Worm (Caenorhabditis elegans) whole organism, L4 larva: Measurements from ENCODE around the gene abhd-5.2.
A peak's percentile ranks its signal among the peaks of the same experiment; 100 is the strongest.

ENCODE experiments used
- F26F4.8 ChIP-seq: fragments of 200-800 bp; sonication (Bioruptor generic); conservative IDR thresholded peaks from 2 replicates; pipeline ENCODE4 v1.3.6; 2022; ENCODE audit warnings: missing genetic modification characterization, missing compliant biosample characterization
- F37D6.2 ChIP-seq: sonication (generic microtip); optimal IDR thresholded peaks from 2 replicates; lab custom pipeline; 2016; ENCODE audit warnings: mild to moderate bottlenecking, missing genetic modification characterization, missing compliant biosample characterization
- Y75B8A.6 ChIP-seq: fragments of 200-800 bp; sonication (Bioruptor generic); IDR thresholded peaks from 2 replicates; pipeline ENCODE4 v1.3.6; 2022; ENCODE audit warnings: missing genetic modification reagents, missing genetic modification characterization, missing compliant biosample characterization
- ceh-44 ChIP-seq: fragments of 200-800 bp; sonication (Bioruptor generic); IDR thresholded peaks from 2 replicates; pipeline ENCODE4 v1.3.6; 2022; ENCODE audit warnings: missing genetic modification reagents, missing genetic modification characterization, missing compliant biosample characterization
- fkh-10 ChIP-seq: fragments of 150-350 bp; optimal IDR thresholded peaks from 2 replicates; lab custom pipeline; 2014; ENCODE audit warnings: missing biosample characterization, missing genetic modification reagents, missing genetic modification characterization
- lsy-2 ChIP-seq, 2 experiments: fragments of 150-350 bp in 1 of 2; sonication (generic microtip) in 1 of 2; optimal IDR thresholded peaks; 2 replicates each; lab custom pipeline; 2014 to 2017; ENCODE audit warnings: missing biosample characterization in 2 of 2, missing genetic modification characterization in 2 of 2
- mdl-1 ChIP-seq, 2 experiments: fragments of 150-350 bp in 1 of 2; sonication (generic microtip) in 1 of 2; optimal IDR thresholded peaks; 2 replicates each; lab custom pipeline; 2014 to 2017; ENCODE audit warnings: missing biosample characterization in 2 of 2, missing genetic modification characterization in 2 of 2
- nhr-28 ChIP-seq: fragments of 150-350 bp; optimal IDR thresholded peaks from 2 replicates; lab custom pipeline; 2014; ENCODE audit warnings: missing biosample characterization, missing genetic modification characterization
- pha-4 ChIP-seq, 2 experiments: fragments of 150-350 bp in 1 of 2; fragments of 200-800 bp in 1 of 2; sonication (Bioruptor generic) in 1 of 2; IDR thresholded peaks in 1 of 2; optimal IDR thresholded peaks in 1 of 2; 2 replicates each; pipeline versions ENCODE4 v1.3.6 to Lab custom; 2014 to 2022; ENCODE audit warnings: missing genetic modification characterization in 2 of 2, missing genetic modification reagents in 2 of 2, missing biosample characterization in 1 of 2, missing compliant biosample characterization in 1 of 2
- unc-130 ChIP-seq: sonication (generic microtip); optimal IDR thresholded peaks from 2 replicates; lab custom pipeline; 2016; ENCODE audit warnings: missing genetic modification reagents, missing genetic modification characterization, missing compliant biosample characterization
- unc-39 ChIP-seq: sonication (generic microtip); optimal IDR thresholded peaks from 2 replicates; lab custom pipeline; 2017; ENCODE audit warnings: missing biosample characterization, missing genetic modification characterization
- zag-1 ChIP-seq: fragments of 150-350 bp; optimal IDR thresholded peaks from 2 replicates; lab custom pipeline; 2014; ENCODE audit warnings: missing biosample characterization, missing genetic modification characterization
- ztf-11 ChIP-seq: fragments of 150-350 bp; optimal IDR thresholded peaks from 2 replicates; lab custom pipeline; 2014; ENCODE audit warnings: missing biosample characterization, missing genetic modification characterization

DNA sequence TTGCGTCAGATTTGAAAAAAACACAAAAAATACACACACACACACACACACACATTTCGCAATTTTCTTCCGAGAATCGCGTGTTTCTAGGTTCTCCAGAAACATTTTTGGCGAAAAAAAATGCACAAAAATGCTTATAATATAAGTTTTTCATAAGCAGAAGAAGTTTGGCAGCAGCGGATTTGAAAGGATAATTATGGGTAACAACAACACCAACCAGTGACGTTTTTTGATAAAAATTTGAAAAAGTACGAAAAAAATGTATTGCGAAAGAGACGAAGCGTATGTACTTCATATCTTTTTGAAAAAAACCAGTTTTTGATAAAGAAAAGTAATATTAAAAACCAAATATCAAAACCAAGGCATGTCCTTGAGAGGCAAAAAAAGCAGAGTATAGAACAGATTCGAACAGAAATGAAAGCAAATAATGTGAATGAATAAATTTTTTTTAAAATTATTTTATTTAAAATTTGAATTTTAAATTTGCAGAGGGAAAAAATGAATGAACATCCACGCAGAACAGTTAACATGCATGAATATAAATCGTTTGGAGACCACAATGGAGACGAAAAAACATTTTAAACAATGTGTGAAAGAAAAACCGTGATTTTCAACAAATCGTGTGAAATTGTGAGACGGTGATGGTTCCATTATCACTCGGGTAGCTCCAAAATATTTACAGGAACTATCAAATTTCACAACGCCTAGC lies 20.6 kb upstream of the abhd-5.2 start:
- TF ChIP-seq Y75B8A.6 (0 out of 2 replicates have a peak, but pooled peaks have one; percentile 50), F26F4.8 (GFP tag; lab: Robert Waterston, UW) (no peak), ceh-44 (GFP tag; lab: Robert Waterston, UW) (no peak), lsy-2 (tag; optimal IDR thresholded peaks at IDR 0.05; lab: Kevin White, UChicago) (peak in 1 of 2 experiments; percentile 45), ztf-11 (tag; lab: Kevin White, UChicago) (no peak), F37D6.2 (no peak), zag-1 (tag; lab: Kevin White, UChicago) (no peak), unc-130 (GFP tag; lab: Kevin White, UChicago) (no peak), fkh-10 (GFP tag; lab: Kevin White, UChicago) (no peak), nhr-28 (tag; lab: Kevin White, UChicago) (peak; percentile 4), unc-39 (tag; lab: Kevin White, UChicago) (no peak), mdl-1 (tag; optimal IDR thresholded peaks at IDR 0.05; lab: Kevin White, UChicago) (no peak), pha-4 (GFP tag; IDR thresholded peaks at IDR 0.05; lab: Robert Waterston, UW) (peak; percentile 51; the same call in 1 of the 2 replicates), pha-4 (tag; optimal IDR thresholded peaks at IDR 0.05; lab: Kevin White, UChicago) (peak; percentile 8)
